Worm (Caenorhabditis elegans): ENCODE results near the gene gst-11.

The gst-11 gene

ce11 chrX:3671998-3672397 lies 38.4 kb upstream of the gst-11 start, which contains the start of gene C02F12.5:
Gene C02F12.5, minus strand, starts transcription at chrX:3672098.
- no peak for TF ChIP-seq bed-1 (GFP tag; IDR thresholded peaks at IDR 0.05)
- no peak for TF ChIP-seq lag-1 (GFP tag; IDR thresholded peaks at IDR 0.05)
- TF ChIP-seq mxl-1 (tag; optimal IDR thresholded peaks at IDR 0.05) = no peak
- no peak for TF ChIP-seq aptf-2 (GFP tag; conservative IDR thresholded peaks at IDR 0.05)
- no peak for TF ChIP-seq C17E4.6 (GFP tag; IDR thresholded peaks at IDR 0.05)
- TF ChIP-seq efl-1 (GFP tag; optimal IDR thresholded peaks at IDR 0.05) = no peak
- TF ChIP-seq nfya-2 (GFP tag; IDR thresholded peaks at IDR 0.05) = no peak
- no peak for TF ChIP-seq lsy-27 (tag; optimal IDR thresholded peaks at IDR 0.05; ENCODE audit: borderline replicate concordance, insufficient read depth)

ce11 chrX:3668842-3669241 lies 35.3 kb upstream of the gst-11 start, which contains the start of gene snet-1:
Gene snet-1, minus strand, starts transcription at chrX:3668942.
- TF ChIP-seq ztf-18 (tag; optimal IDR thresholded peaks at IDR 0.05) = no peak
- TF ChIP-seq snpc-1.3 (tag; optimal IDR thresholded peaks at IDR 0.05; ENCODE audit: insufficient read depth) = no peak
- no peak for TF ChIP-seq lin-40 (tag; optimal IDR thresholded peaks at IDR 0.05)
- no peak for TF ChIP-seq bed-2 (GFP tag; IDR thresholded peaks at IDR 0.05)
- TF ChIP-seq ZK185.1 (tag; optimal IDR thresholded peaks at IDR 0.05; ENCODE audit: poor library complexity, severe bottlenecking) = no peak
- TF ChIP-seq ceh-58 (GFP tag; IDR thresholded peaks at IDR 0.05) = no peak
- TF ChIP-seq ztf-6 (GFP tag; IDR thresholded peaks at IDR 0.05) = no peak
- TF ChIP-seq tbp1 (GFP tag; optimal IDR thresholded peaks at IDR 0.05) = no peak
- TF ChIP-seq hlh-12 (tag; optimal IDR thresholded peaks at IDR 0.05) = no peak
- no peak for TF ChIP-seq hsf-1 (GFP tag; IDR thresholded peaks at IDR 0.05)
- TF ChIP-seq egrh-3 (GFP tag; IDR thresholded peaks at IDR 0.05) = no peak
- no peak for TF ChIP-seq D2030.7 (GFP tag; IDR thresholded peaks at IDR 0.05)
- TF ChIP-seq nfya-2 (GFP tag; IDR thresholded peaks at IDR 0.05) = no peak
- TF ChIP-seq fkh-3 (tag; optimal IDR thresholded peaks at IDR 0.05) = no peak
- TF ChIP-seq nfya-1 (tag; optimal IDR thresholded peaks at IDR 0.05; ENCODE audit: borderline replicate concordance, insufficient read depth) = no peak
- TF ChIP-seq F33H1.4 (GFP tag; IDR thresholded peaks at IDR 0.05) = no peak
- TF ChIP-seq F23B12.7 (tag; optimal IDR thresholded peaks at IDR 0.05; ENCODE audit: insufficient read depth) = no peak

ce11 chrX:3659192-3659591 lies 25.6 kb upstream of the gst-11 start, which contains the start of gene R11G1.1:
Gene R11G1.1, plus strand, starts transcription at chrX:3659492.
- TF ChIP-seq tlf-1 (GFP tag; optimal IDR thresholded peaks at IDR 0.05) (no peak), D2030.7 (GFP tag; IDR thresholded peaks at IDR 0.05) (no peak), ama-1 (optimal IDR thresholded peaks at IDR 0.05) (no peak), ama-1 (GFP tag; optimal IDR thresholded peaks at IDR 0.05) (no peak), nhr-90 (tag; optimal IDR thresholded peaks at IDR 0.05) (no peak)

- TF ChIP-seq dox-1 (GFP tag; IDR thresholded peaks at IDR 0.05) (no peak), Y56A3A.18 (GFP tag; IDR thresholded peaks at IDR 0.05) (no peak), nhr-80 (tag; optimal IDR thresholded peaks at IDR 0.05) (no peak), lsy-27 (tag; optimal IDR thresholded peaks at IDR 0.05; ENCODE audit: borderline replicate concordance, insufficient read depth) (no peak), hmg-1.2 (GFP tag; IDR thresholded peaks at IDR 0.05) (no peak), ceh-91 (GFP tag; IDR thresholded peaks at IDR 0.05) (no peak), B0336.3 (GFP tag; IDR thresholded peaks at IDR 0.05) (no peak), attf-5 (GFP tag; optimal IDR thresholded peaks at IDR 0.05) (no peak), F22D6.2 (tag; optimal IDR thresholded peaks at IDR 0.05) (no peak), unc-130 (GFP tag; optimal IDR thresholded peaks at IDR 0.05) (no peak), aptf-3 (GFP tag; IDR thresholded peaks at IDR 0.05) (no peak), tlf-1 (GFP tag; optimal IDR thresholded peaks at IDR 0.05) (no peak), hlh-12 (tag; optimal IDR thresholded peaks at IDR 0.05) (no peak), ztf-3 (GFP tag; optimal IDR thresholded peaks at IDR 0.05) (no peak), egl-18 (GFP tag; IDR thresholded peaks at IDR 0.05) (no peak), ccch-3 (GFP tag; optimal IDR thresholded peaks at IDR 0.05) (no peak), hlh-26 (GFP tag; conservative IDR thresholded peaks at IDR 0.05) (no peak), ztf-26 (tag; optimal IDR thresholded peaks at IDR 0.05) (no peak), mxl-1 (tag; optimal IDR thresholded peaks at IDR 0.05) (no peak)
These were observed 22.4 kb upstream of the gst-11 start, which contains the start of gene R11G1.7 for ce11 chrX:3655972-3656371. Gene R11G1.7, plus strand, starts transcription at chrX:3656272.
